Fruit fly (Drosophila melanogaster) whole organism, prepupa: ENCODE data around the gene CG33272.

Source experiments
- CG10631 ChIP-seq: fragments of 200-800 bp; sonication (Bioruptor generic); optimal IDR thresholded peaks from 2 replicates; lab custom pipeline; 2016; ENCODE audit warnings: missing biosample characterization, missing genetic modification characterization
- CG15336 ChIP-seq: fragments of 200-800 bp; sonication (Bioruptor generic); IDR thresholded peaks from 2 replicates; pipeline ENCODE4 v1.3.6; 2022; ENCODE audit warnings: missing biosample characterization, missing genetic modification characterization
- CG31627 ChIP-seq: fragments of 200-800 bp; sonication (Bioruptor generic); optimal IDR thresholded peaks from 3 replicates; lab custom pipeline; 2016; ENCODE audit warnings: missing biosample characterization, missing genetic modification characterization
- CG6854 ChIP-seq: fragments of 200-800 bp; sonication (Bioruptor generic); optimal IDR thresholded peaks from 2 replicates; lab custom pipeline; 2017; ENCODE audit warnings: missing biosample characterization, mild to moderate bottlenecking, missing genetic modification characterization
- Lpt ChIP-seq: fragments of 200-800 bp; sonication (Bioruptor generic); optimal IDR thresholded peaks from 3 replicates; lab custom pipeline; 2016; ENCODE audit warnings: missing biosample characterization, missing genetic modification characterization
- Sox14 ChIP-seq: fragments of 200-800 bp; sonication (Bioruptor generic); optimal IDR thresholded peaks from 3 replicates; lab custom pipeline; 2016; ENCODE audit warnings: missing biosample characterization, missing genetic modification characterization
- Sox15 ChIP-seq: fragments of 200-800 bp; sonication (Bioruptor generic); optimal IDR thresholded peaks from 3 replicates; lab custom pipeline; 2016; ENCODE audit warnings: missing biosample characterization, missing genetic modification characterization
- acj6 ChIP-seq: fragments of 200-800 bp; sonication (Bioruptor generic); optimal IDR thresholded peaks from 3 replicates; lab custom pipeline; 2016; ENCODE audit warnings: missing biosample characterization, missing genetic modification characterization
- cyc ChIP-seq: fragments of 200-800 bp; sonication (Bioruptor generic); optimal IDR thresholded peaks from 3 replicates; lab custom pipeline; 2016; ENCODE audit warnings: missing biosample characterization, missing genetic modification characterization
- esn ChIP-seq: fragments of 200-800 bp; sonication (Bioruptor generic); optimal IDR thresholded peaks from 2 replicates; lab custom pipeline; 2016; ENCODE audit warnings: missing biosample characterization, mild to moderate bottlenecking, missing genetic modification characterization, moderate library complexity
- net ChIP-seq: fragments of 200-800 bp; sonication (Bioruptor generic); optimal IDR thresholded peaks from 3 replicates; lab custom pipeline; 2016; ENCODE audit warnings: missing biosample characterization, missing genetic modification characterization
- ss ChIP-seq, 2 experiments: fragments of 200-800 bp; sonication (Bioruptor generic); optimal IDR thresholded peaks; 2 replicates in 1 of 2; 3 replicates in 1 of 2; lab custom pipeline; 2017 to 2018; ENCODE audit warnings: mild to moderate bottlenecking in 2 of 2, missing biosample characterization in 2 of 2, missing genetic modification characterization in 2 of 2, moderate library complexity in 1 of 2

DNA sequence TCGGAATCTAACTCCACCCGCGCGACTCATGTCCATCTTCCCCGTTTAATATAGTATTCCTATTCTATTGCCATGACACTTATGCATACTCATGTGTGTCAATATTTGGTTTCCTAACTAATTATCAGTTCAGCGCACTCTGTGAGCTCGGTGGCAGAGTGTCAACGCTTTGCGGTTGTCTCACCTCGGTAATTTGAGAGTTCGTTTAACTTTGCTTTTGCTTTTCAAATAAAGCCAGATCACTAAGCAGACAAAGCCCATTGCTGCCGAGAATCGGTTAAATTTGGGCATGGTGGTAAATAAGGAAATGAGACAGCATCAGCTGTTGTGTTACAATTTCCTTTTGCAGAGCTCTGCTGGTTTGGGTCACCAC lies 29.9 kb upstream of the CG33272 start:
- no peak for TF ChIP-seq esn
- no peak for TF ChIP-seq CG6854 (GFP tag; lab: Kevin White, UChicago)
- TF ChIP-seq CG15336, result no peak
- no peak for TF ChIP-seq CG10631
- no peak for TF ChIP-seq CG31627
- no peak for TF ChIP-seq Sox14 (GFP tag; lab: Kevin White, UChicago)
- TF ChIP-seq Sox15 (GFP tag; lab: Kevin White, UChicago), result no peak
- no peak for TF ChIP-seq net (GFP tag; lab: Kevin White, UChicago)
- TF ChIP-seq ss (GFP tag; optimal IDR thresholded peaks at IDR 0.05; lab: Kevin White, UChicago), result no peak
- no peak for TF ChIP-seq cyc
- no peak for TF ChIP-seq Lpt (GFP tag; lab: Kevin White, UChicago)
- TF ChIP-seq acj6 (GFP tag; lab: Kevin White, UChicago), result no peak
